Fruit fly (Drosophila melanogaster) whole organism, wandering third instar larva: Measurements from ENCODE around the gene CG10993.
A peak's percentile ranks its signal among the peaks of the same experiment; 100 is the strongest.

Experiments used
- Abd-B ChIP-seq: fragments of >200 bp; optimal IDR thresholded peaks from 2 replicates; lab custom pipeline; 2017; ENCODE audit warnings: missing biosample characterization, missing genetic modification characterization
- CG32264 ChIP-seq: fragments of 200-800 bp; sonication (Bioruptor generic); optimal IDR thresholded peaks from 2 replicates; lab custom pipeline; 2016; ENCODE audit warnings: missing biosample characterization, missing genetic modification characterization
- CG9705 ChIP-seq: fragments of 200-800 bp; sonication (Bioruptor generic); optimal IDR thresholded peaks from 2 replicates; lab custom pipeline; 2018; ENCODE audit warnings: missing biosample characterization, mild to moderate bottlenecking, missing genetic modification characterization
- CrebA ChIP-seq: fragments of 200-800 bp; sonication (Bioruptor generic); optimal IDR thresholded peaks from 2 replicates; lab custom pipeline; 2016; ENCODE audit warnings: missing biosample characterization, mild to moderate bottlenecking, missing genetic modification characterization, borderline replicate concordance
- Dfd ChIP-seq: fragments of >200 bp; optimal IDR thresholded peaks from 2 replicates; lab custom pipeline; 2017; ENCODE audit warnings: missing biosample characterization, missing genetic modification characterization
- Dif ChIP-seq: fragments of 200-275, 200-300 bp; sonication (Bioruptor generic); optimal IDR thresholded peaks from 2 replicates; lab custom pipeline; 2018; ENCODE audit warnings: missing biosample characterization, missing genetic modification characterization; ENCODE audit not compliant: partially characterized antibody
- GATAd ChIP-seq: sonication (Bioruptor generic); optimal IDR thresholded peaks from 2 replicates; lab custom pipeline; 2016; ENCODE audit warnings: missing biosample characterization, missing genetic modification characterization
- HLH106 ChIP-seq: fragments of 200-800 bp; optimal IDR thresholded peaks from 3 replicates; lab custom pipeline; 2019; ENCODE audit warnings: missing biosample characterization, mild to moderate bottlenecking, missing genetic modification characterization, moderate library complexity
- Hnf4 ChIP-seq: fragments of 200-800 bp; sonication (Bioruptor generic); optimal IDR thresholded peaks from 2 replicates; lab custom pipeline; 2016; ENCODE audit warnings: missing biosample characterization, mild to moderate bottlenecking, missing genetic modification characterization
- Hr78 ChIP-seq: fragments of >200 bp; optimal IDR thresholded peaks from 2 replicates; lab custom pipeline; 2017; ENCODE audit warnings: missing biosample characterization, missing genetic modification characterization
- Hr83 ChIP-seq: fragments of 200-300 bp; sonication (Bioruptor generic); optimal IDR thresholded peaks from 2 replicates; lab custom pipeline; 2016; ENCODE audit warnings: missing biosample characterization, mild to moderate bottlenecking, missing genetic modification characterization, moderate library complexity; ENCODE audit not compliant: poor library complexity, severe bottlenecking
- Jra ChIP-seq: sonication (Bioruptor generic); optimal IDR thresholded peaks from 2 replicates; lab custom pipeline; 2016; ENCODE audit warnings: missing biosample characterization, missing genetic modification characterization
- Mio ChIP-seq: sonication (Bioruptor generic); optimal IDR thresholded peaks from 2 replicates; lab custom pipeline; 2016; ENCODE audit warnings: missing biosample characterization, missing genetic modification characterization
- Myc ChIP-seq: fragments of >200 bp; optimal IDR thresholded peaks from 2 replicates; lab custom pipeline; 2017
- N ChIP-seq: fragments of >200 bp; optimal IDR thresholded peaks from 2 replicates; lab custom pipeline; 2018; ENCODE audit warnings: missing biosample characterization, missing external identifiers, missing genetic modification characterization
- OdsH ChIP-seq: fragments of 200-800 bp; sonication (Bioruptor generic); optimal IDR thresholded peaks from 2 replicates; lab custom pipeline; 2016; ENCODE audit warnings: missing biosample characterization, mild to moderate bottlenecking, missing genetic modification characterization
- Rel ChIP-seq, 2 experiments: fragments of 200-800 bp; sonication (Bioruptor generic) in 1 of 2; optimal IDR thresholded peaks; 2 replicates in 1 of 2; 3 replicates in 1 of 2; lab custom pipeline; 2016 to 2019; ENCODE audit warnings: mild to moderate bottlenecking in 2 of 2, missing biosample characterization in 2 of 2, missing genetic modification characterization in 2 of 2, moderate library complexity in 1 of 2
- Sp1 ChIP-seq: fragments of 200-800 bp; sonication (Bioruptor generic); optimal IDR thresholded peaks from 3 replicates; lab custom pipeline; 2019; ENCODE audit warnings: missing biosample characterization, mild to moderate bottlenecking, missing genetic modification characterization, moderate library complexity
- Vsx2 ChIP-seq: fragments of 200-300, 225-300 bp; sonication (Bioruptor generic); optimal IDR thresholded peaks from 2 replicates; lab custom pipeline; 2018; ENCODE audit warnings: missing biosample characterization, missing genetic modification characterization; ENCODE audit not compliant: partially characterized antibody
- br ChIP-seq: fragments of 200-800 bp; sonication (Bioruptor generic); optimal IDR thresholded peaks from 2 replicates; lab custom pipeline; 2016; ENCODE audit warnings: missing biosample characterization, missing genetic modification characterization
- brk ChIP-seq: fragments of 200-800 bp; sonication (Bioruptor generic); optimal IDR thresholded peaks from 2 replicates; lab custom pipeline; 2016; ENCODE audit warnings: missing biosample characterization, mild to moderate bottlenecking, missing genetic modification characterization
- dl ChIP-seq, 2 experiments: fragments of 175-275, 200-275 bp in 1 of 2; fragments of 200-275 bp in 1 of 2; sonication (Bioruptor generic); optimal IDR thresholded peaks; lab custom pipeline; 2018; ENCODE audit warnings: mild to moderate bottlenecking in 2 of 2, missing biosample characterization in 2 of 2, missing genetic modification characterization in 2 of 2, moderate library complexity in 2 of 2; ENCODE audit not compliant: partially characterized antibody in 2 of 2, insufficient read depth in 1 of 2
- dmrt93B ChIP-seq: fragments of 200-800 bp; sonication (Bioruptor generic); optimal IDR thresholded peaks from 2 replicates; lab custom pipeline; 2018; ENCODE audit warnings: missing biosample characterization, mild to moderate bottlenecking, missing genetic modification characterization
- dsf ChIP-seq: sonication (Bioruptor generic); optimal IDR thresholded peaks from 2 replicates; lab custom pipeline; 2016; ENCODE audit warnings: missing biosample characterization, missing genetic modification characterization, borderline replicate concordance
- ey ChIP-seq: fragments of 200-800 bp; sonication (Bioruptor generic); optimal IDR thresholded peaks from 2 replicates; lab custom pipeline; 2016; ENCODE audit warnings: missing biosample characterization, missing genetic modification characterization
- foxo ChIP-seq, 2 experiments: fragments of 200-800 bp; sonication (Bioruptor generic); optimal IDR thresholded peaks; 2 replicates in 1 of 2; 3 replicates in 1 of 2; lab custom pipeline; 2016 to 2017; ENCODE audit warnings: missing biosample characterization in 2 of 2, missing genetic modification characterization in 2 of 2
- fru ChIP-seq: fragments of 200-800 bp; sonication (Bioruptor generic); optimal IDR thresholded peaks from 3 replicates; lab custom pipeline; 2016; ENCODE audit warnings: missing biosample characterization, mild to moderate bottlenecking, missing genetic modification characterization
- h ChIP-seq: fragments of 200-800 bp; sonication (Bioruptor generic); optimal IDR thresholded peaks from 3 replicates; lab custom pipeline; 2016; ENCODE audit warnings: missing biosample characterization, mild to moderate bottlenecking, missing genetic modification characterization
- jim ChIP-seq: fragments of 175-275, 200-325 bp; sonication (Bioruptor generic); optimal IDR thresholded peaks from 2 replicates; lab custom pipeline; 2016; ENCODE audit warnings: missing biosample characterization, mild to moderate bottlenecking, missing genetic modification characterization
- lola ChIP-seq: fragments of >200 bp; optimal IDR thresholded peaks from 2 replicates; lab custom pipeline; 2017; ENCODE audit warnings: missing biosample characterization, missing genetic modification characterization
- pan ChIP-seq: fragments of >200 bp; optimal IDR thresholded peaks from 2 replicates; lab custom pipeline; 2017
- psq ChIP-seq: fragments of 200-800 bp; sonication (Bioruptor generic); optimal IDR thresholded peaks from 3 replicates; lab custom pipeline; 2017; ENCODE audit warnings: missing biosample characterization, mild to moderate bottlenecking, missing genetic modification characterization, moderate library complexity
- rgr ChIP-seq: fragments of 200-800 bp; sonication (Bioruptor generic); optimal IDR thresholded peaks from 3 replicates; lab custom pipeline; 2016; ENCODE audit warnings: missing biosample characterization, mild to moderate bottlenecking, missing genetic modification characterization
- sage ChIP-seq: fragments of 200-800 bp; sonication (Bioruptor generic); optimal IDR thresholded peaks from 2 replicates; lab custom pipeline; 2016; ENCODE audit warnings: missing biosample characterization, mild to moderate bottlenecking, missing genetic modification characterization
- sv ChIP-seq: fragments of 200-800 bp; sonication (Bioruptor generic); optimal IDR thresholded peaks from 3 replicates; lab custom pipeline; 2016; ENCODE audit warnings: missing biosample characterization, missing genetic modification characterization
- tai ChIP-seq: sonication (Bioruptor generic); optimal IDR thresholded peaks from 2 replicates; lab custom pipeline; 2016; ENCODE audit warnings: missing biosample characterization, missing genetic modification characterization
- usp ChIP-seq: fragments of >200 bp; optimal IDR thresholded peaks from 2 replicates; lab custom pipeline; 2017; ENCODE audit warnings: missing biosample characterization, missing genetic modification characterization
- woc ChIP-seq: sonication (Bioruptor generic); optimal IDR thresholded peaks from 2 replicates; lab custom pipeline; 2016; ENCODE audit warnings: missing biosample characterization, mild to moderate bottlenecking, missing genetic modification characterization

The CG10993 gene

DNA sequence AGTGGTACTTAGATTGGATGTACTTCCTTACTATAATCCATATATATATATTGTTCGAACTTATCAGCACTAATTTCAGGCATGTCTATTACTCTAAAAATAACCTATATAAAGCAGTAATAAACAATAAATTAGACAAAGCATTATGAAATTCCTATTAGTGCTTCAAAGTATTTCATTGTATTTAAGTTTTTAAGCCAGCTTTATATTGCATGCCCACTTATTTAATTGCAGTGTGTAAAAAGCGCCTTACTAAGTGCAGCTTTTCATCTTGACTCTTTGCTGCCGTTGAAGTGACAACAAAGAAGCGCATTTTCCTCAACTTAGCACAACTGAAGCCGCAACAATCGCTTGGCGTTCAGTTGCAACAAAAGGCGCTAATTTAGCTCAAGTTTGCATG is 27.9 kb upstream of the CG10993 start:
- no peak for TF ChIP-seq sage
- TF ChIP-seq psq (GFP tag; lab: Kevin White, UChicago), result no peak
- TF ChIP-seq Vsx2 (GFP tag; lab: Kevin White, UChicago), result no peak
- no peak for TF ChIP-seq lola (GFP tag; lab: Kevin White, UChicago)
- TF ChIP-seq CrebA, result no peak
- no peak for TF ChIP-seq GATAd (GFP tag; lab: Kevin White, UChicago)
- TF ChIP-seq ey (GFP tag; lab: Kevin White, UChicago), result no peak
- TF ChIP-seq Abd-B, result no peak

DNA sequence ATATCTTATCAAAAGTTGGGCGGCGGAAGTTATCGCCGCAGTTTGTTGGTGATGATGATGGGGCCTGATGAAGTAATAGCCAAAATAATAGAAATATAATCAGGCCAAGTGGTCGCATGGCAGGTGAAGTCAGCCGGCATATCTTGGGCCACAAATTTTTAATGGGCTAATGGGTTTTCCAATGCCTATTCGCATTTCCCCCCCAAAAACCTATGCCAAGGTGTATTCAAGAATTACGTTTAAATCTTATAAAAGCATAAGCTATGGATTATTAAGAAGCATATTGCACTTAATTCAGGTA is 27.2 kb upstream of the CG10993 start:
- TF ChIP-seq dsf (GFP tag; lab: Kevin White, UChicago) (no peak), pan (lab: Kevin White, UChicago) (no peak), woc (GFP tag; lab: Kevin White, UChicago) (no peak), Hr78 (GFP tag; lab: Kevin White, UChicago) (no peak), Sp1 (GFP tag; lab: Kevin White, UChicago) (no peak), h (GFP tag; lab: Kevin White, UChicago) (no peak), Jra (no peak), fru (no peak), CrebA (no peak)

DNA sequence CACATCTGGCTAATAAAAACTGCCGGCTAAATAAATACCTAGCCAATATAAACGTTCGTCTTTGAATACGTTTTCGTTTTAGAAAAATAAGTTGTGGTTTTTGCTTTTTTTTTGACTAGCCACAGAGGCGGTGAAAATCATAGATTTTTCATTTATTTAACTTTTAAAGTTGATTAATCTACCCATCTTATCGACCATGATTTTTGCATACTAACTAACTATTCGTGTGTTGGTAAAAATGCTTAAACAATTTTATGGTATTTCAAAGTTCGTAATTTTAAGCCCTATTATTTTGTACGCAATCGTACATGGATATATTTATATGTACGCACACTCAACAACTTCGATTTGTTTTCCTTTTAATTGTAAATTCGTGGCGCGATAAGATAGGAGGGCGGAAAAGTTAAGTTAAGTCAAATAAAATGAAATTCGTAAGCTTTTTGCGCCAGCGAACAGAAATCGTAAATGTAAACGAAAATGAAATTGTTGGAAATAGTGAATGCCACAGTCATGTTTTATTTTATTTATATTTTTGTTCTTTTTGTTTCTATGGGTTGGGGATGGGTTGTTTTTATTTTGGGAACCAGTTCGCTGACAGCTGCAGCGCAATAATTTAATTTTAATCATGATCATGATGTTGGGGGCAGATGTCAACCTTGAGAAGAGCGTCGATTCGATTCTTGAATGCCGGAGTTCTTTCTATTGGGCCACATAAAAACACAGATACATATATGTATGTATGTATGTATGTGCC is 26.7 kb upstream of the CG10993 start:
- TF ChIP-seq tai (no peak), fru (peak; percentile 12), Abd-B (no peak), ey (GFP tag; lab: Kevin White, UChicago) (peak; percentile 20), foxo (GFP tag; optimal IDR thresholded peaks at IDR 0.05; lab: Kevin White, UChicago) (peak in 1 of 2 experiments; percentile 9), rgr (GFP tag; lab: Kevin White, UChicago) (peak; percentile 14), CrebA (no peak), Vsx2 (GFP tag; lab: Kevin White, UChicago) (no peak), h (GFP tag; lab: Kevin White, UChicago) (peak; percentile 11), brk (peak; percentile 17)

DNA sequence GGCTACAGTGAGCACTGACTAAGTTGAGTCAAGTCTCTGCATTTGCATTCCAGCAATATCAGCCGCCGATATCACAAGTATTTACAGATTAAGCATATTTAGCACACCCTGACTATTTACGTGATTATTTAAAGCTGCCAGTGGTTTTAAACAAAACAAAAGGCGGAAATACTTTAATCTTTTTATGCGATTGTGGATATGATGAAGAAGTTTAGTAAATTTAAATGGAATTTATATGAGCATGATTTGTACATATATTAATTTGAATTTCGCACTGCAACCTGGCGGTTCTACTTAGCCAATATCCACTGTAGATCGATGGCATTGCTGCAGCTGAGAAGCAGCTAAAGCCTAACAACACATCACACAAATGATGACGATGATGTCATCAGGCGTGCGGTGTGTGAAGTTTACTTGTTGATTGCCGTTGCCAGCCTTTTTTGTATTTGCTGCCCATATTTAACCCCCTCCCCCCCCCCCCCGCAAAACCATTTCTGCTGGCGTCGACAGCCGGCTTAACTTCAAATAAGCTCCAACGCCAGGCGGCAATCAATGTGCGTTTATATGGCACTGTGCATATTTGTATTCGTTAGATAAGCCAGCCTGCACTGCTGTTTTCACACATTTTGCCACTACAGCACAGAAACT is 24.7 kb upstream of the CG10993 start:
- TF ChIP-seq dl (GFP tag; optimal IDR thresholded peaks at IDR 0.05; lab: Kevin White, UChicago; ENCODE audit: insufficient read depth in 1 of 2, partially characterized antibody in 2 of 2) (no peak), Dif (GFP tag; lab: Kevin White, UChicago) (no peak), CG32264 (GFP tag; lab: Kevin White, UChicago) (no peak), brk (no peak), Sp1 (GFP tag; lab: Kevin White, UChicago) (peak; percentile 56), usp (GFP tag; lab: Kevin White, UChicago) (no peak), Mio (GFP tag; lab: Kevin White, UChicago) (no peak), psq (GFP tag; lab: Kevin White, UChicago) (peak; percentile 54), woc (GFP tag; lab: Kevin White, UChicago) (peak; percentile 67), OdsH (GFP tag; lab: Kevin White, UChicago) (peak; percentile 59), dmrt93B (GFP tag; lab: Kevin White, UChicago) (peak; percentile 58), lola (GFP tag; lab: Kevin White, UChicago) (no peak), N (GFP tag; lab: Kevin White, UChicago) (no peak), Hr83 (GFP tag; lab: Kevin White, UChicago) (no peak), rgr (GFP tag; lab: Kevin White, UChicago) (peak; percentile 64), Jra (peak; percentile 7), Hnf4 (GFP tag; lab: Kevin White, UChicago) (peak; percentile 66), GATAd (GFP tag; lab: Kevin White, UChicago) (no peak), tai (no peak), sv (GFP tag; lab: Kevin White, UChicago) (peak; percentile 23), fru (peak; percentile 72), Abd-B (no peak), sage (no peak), Dfd (GFP tag; lab: Kevin White, UChicago) (no peak), CrebA (no peak), Vsx2 (GFP tag; lab: Kevin White, UChicago) (no peak), h (GFP tag; lab: Kevin White, UChicago) (peak; percentile 73), foxo (GFP tag; optimal IDR thresholded peaks at IDR 0.05; lab: Kevin White, UChicago) (peak in 1 of 2 experiments; percentile 69), jim (GFP tag; lab: Kevin White, UChicago) (no peak), Hr78 (GFP tag; lab: Kevin White, UChicago) (no peak), br (GFP tag; lab: Kevin White, UChicago) (peak; percentile 50), Myc (lab: Kevin White, UChicago) (no peak), dsf (GFP tag; lab: Kevin White, UChicago) (no peak), pan (lab: Kevin White, UChicago) (no peak), CG9705 (no peak), HLH106 (tag; lab: Kevin White, UChicago) (peak; percentile 65), Rel (GFP tag; optimal IDR thresholded peaks at IDR 0.05; lab: Kevin White, UChicago) (no peak), Rel (tag; optimal IDR thresholded peaks at IDR 0.05; lab: Kevin White, UChicago) (no peak), ey (GFP tag; lab: Kevin White, UChicago) (peak; percentile 81)
